Fruit fly (Drosophila melanogaster) whole organism, adult: Measurements from ENCODE around the gene CG42650.

Experiments used
- CG11617 ChIP-seq: fragments of 200-800 bp; sonication (Bioruptor generic); optimal IDR thresholded peaks from 2 replicates; lab custom pipeline; 2017; ENCODE audit warnings: mild to moderate bottlenecking, missing biosample characterization, missing genetic modification reagents, missing genetic modification characterization
- CG14711 ChIP-seq: fragments of 200-800 bp; sonication (Bioruptor generic); optimal IDR thresholded peaks from 2 replicates; lab custom pipeline; 2018; ENCODE audit warnings: missing biosample characterization, mild to moderate bottlenecking, missing genetic modification characterization, moderate library complexity
- CG1620 ChIP-seq: fragments of 200-800 bp; sonication (Bioruptor generic); optimal IDR thresholded peaks from 2 replicates; lab custom pipeline; 2016; ENCODE audit warnings: missing biosample characterization, missing genetic modification characterization
- CG33017 ChIP-seq: fragments of 200-800 bp; sonication (Bioruptor generic); optimal IDR thresholded peaks from 2 replicates; lab custom pipeline; 2018; ENCODE audit warnings: missing biosample characterization, mild to moderate bottlenecking, missing genetic modification characterization, moderate library complexity
- bab1 ChIP-seq: fragments of 200-800 bp; sonication (Bioruptor generic); optimal IDR thresholded peaks from 3 replicates; lab custom pipeline; 2019; ENCODE audit warnings: missing biosample characterization, mild to moderate bottlenecking, missing genetic modification characterization, moderate library complexity
- kay ChIP-seq: fragments of 200-800 bp; sonication (Bioruptor generic); peaks from one replicate; lab custom pipeline; 2016; ENCODE audit warnings: missing biosample characterization, missing genetic modification characterization, borderline replicate concordance
- ovo ChIP-seq: fragments of 200-800 bp; sonication (Bioruptor generic); optimal IDR thresholded peaks from 2 replicates; lab custom pipeline; 2016; ENCODE audit warnings: missing biosample characterization, missing genetic modification characterization
- pad ChIP-seq: fragments of 200-800 bp; sonication (Bioruptor generic); optimal IDR thresholded peaks from 3 replicates; lab custom pipeline; 2017; ENCODE audit warnings: missing biosample characterization, missing genetic modification characterization, mild to moderate bottlenecking, moderate library complexity, missing genetic modification reagents
- toe ChIP-seq: fragments of 200-800 bp; sonication (Bioruptor generic); optimal IDR thresholded peaks from 2 replicates; lab custom pipeline; 2016; ENCODE audit warnings: missing biosample characterization, missing genetic modification characterization

- TF ChIP-seq ovo (GFP tag; lab: Kevin White, UChicago) (no peak), kay (GFP tag; lab: Kevin White, UChicago) (no peak), CG11617 (no peak), CG14711 (tag; lab: Kevin White, UChicago) (no peak), bab1 (no peak), CG1620 (GFP tag; lab: Kevin White, UChicago) (no peak), pad (GFP tag; lab: Kevin White, UChicago) (no peak), CG33017 (tag; lab: Kevin White, UChicago) (no peak), toe (GFP tag; lab: Kevin White, UChicago) (no peak)
Measured at dm6 chr3R:7344769-7345168, 46.4 kb upstream of the CG42650 start, which contains the start of gene CG31496.
